Worm (Caenorhabditis elegans): Measurements from ENCODE around the gene arrd-2.

Gene arrd-2

ce11 chrII:9407020-9407419, 549 bp upstream of the arrd-2 start, which contains the start of gene mpz-6:
Gene mpz-6 (minus strand): TSS chrII:9407120.
- TF ChIP-seq unc-62 (GFP tag; optimal IDR thresholded peaks at IDR 0.05) = no peak

ce11 chrII:9411497-9411896, 3.9 kb downstream of the arrd-2 start, which contains the start of gene M176.9:
Gene M176.9 (minus strand): TSS chrII:9411597.
- TF ChIP-seq unc-62 (GFP tag; optimal IDR thresholded peaks at IDR 0.05) = no peak

DNA sequence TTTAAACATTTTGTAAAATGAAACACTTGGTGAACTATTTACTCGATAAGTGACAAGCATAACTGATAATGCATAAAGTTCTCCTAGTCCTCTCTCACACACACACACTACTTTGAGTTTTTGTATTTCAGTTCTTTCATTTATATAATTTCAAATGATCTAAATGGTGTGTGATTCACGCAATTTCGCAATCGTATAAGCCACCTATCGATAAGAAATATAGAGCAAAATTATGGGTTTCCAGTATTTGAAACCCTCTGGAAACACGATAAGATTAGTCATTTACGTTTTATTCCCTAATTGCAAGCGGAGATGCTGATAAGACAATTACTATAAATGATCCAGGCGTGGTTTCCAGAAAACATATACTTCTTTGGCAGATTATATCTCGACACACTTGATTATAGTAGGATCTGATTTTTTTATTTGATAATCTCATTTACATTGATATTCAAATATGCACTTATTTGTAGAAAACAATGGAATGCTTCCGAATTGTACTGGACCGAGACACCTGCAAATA, 4.6 kb downstream of the arrd-2 start, which contains the start of gene arrd-3:
arrd-3 (plus strand) TSS at position 473 of the 523 bp plus-strand sequence.
- TF ChIP-seq unc-62 (GFP tag; optimal IDR thresholded peaks at IDR 0.05) = no peak

DNA sequence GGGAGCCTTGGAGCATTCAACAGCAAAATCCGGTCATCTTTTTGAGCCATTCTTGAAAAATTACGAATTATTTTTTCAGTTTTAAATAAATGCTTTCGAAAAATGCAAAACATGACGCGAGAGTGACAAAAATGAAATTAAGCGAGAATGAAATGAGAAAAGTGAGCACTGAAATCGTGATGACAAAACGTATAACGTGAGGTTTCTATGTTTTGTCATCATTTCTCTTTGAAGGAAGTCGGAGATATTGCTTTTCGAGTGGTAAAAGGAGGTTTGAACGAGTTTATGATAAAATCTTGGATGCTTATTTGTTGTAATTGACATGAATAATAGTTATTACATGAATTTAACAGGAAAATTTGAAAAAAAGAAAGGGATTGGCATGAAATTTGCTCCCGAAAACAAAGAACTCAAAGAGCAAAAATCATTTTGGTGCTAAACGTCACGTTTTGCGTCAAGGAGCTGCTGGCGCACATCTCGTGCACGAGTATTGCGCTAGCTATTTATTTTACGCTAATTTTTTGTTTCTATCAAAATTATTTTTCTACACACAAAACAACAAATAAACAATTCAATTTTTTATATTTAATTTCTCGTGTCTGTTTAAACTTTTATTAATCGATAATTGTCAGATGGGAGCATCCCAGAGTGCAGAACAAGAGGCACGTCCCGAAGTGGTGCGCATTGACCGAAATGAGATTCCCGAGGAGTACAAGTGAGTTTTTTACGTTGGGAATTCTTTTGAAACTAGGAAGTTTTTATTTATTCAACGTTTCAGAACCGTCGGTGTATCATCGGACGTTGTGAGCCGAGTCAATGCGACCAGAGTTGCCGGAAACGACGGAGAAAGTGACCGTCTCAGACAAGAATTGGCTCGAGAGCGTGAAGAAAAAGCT, 9.1 kb downstream of the arrd-2 start, which contains the start of the genes gss-1 and chch-3:
gss-1 (minus strand) TSS at position 51 of the 896 bp plus-strand sequence.
chch-3 (plus strand) TSS at position 633 of the 896 bp plus-strand sequence.
- no peak for TF ChIP-seq unc-62 (GFP tag; optimal IDR thresholded peaks at IDR 0.05)

- no peak for TF ChIP-seq unc-62 (GFP tag; optimal IDR thresholded peaks at IDR 0.05)
Measured at ce11 chrII:9418065-9418567, 10.5 kb downstream of the arrd-2 start, which contains the start of the genes M176.4 and M176.16. Gene M176.4 (plus strand): TSS chrII:9418365. Gene M176.16 (plus strand): TSS chrII:9418517.

- TF ChIP-seq unc-62 (GFP tag; optimal IDR thresholded peaks at IDR 0.05) = no peak
Measured at ce11 chrII:9418843-9419532, 11.4 kb downstream of the arrd-2 start.

- no peak for TF ChIP-seq unc-62 (GFP tag; optimal IDR thresholded peaks at IDR 0.05)
Measured at ce11 chrII:9421969-9422368, 14.4 kb downstream of the arrd-2 start, which contains the start of gene M176.11. Gene M176.11 (plus strand): TSS chrII:9422269.

DNA sequence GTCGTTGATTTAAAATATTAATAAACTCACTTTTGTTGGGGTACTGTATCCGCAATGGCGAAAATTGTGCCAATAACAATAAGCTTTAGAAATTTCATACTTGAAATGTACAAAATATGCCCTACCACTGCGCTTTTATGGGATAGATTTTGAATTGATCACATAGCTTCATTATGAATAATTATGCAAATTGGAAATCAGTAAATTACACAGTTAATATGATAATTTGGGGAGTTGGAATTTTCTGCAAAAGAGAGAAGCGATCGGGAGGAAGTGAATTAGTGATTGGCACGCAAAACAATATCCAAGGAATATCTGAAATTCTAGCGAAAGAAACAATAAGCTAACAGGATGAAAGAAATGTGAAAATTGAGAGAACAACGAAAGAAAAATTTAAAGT, 18.5 kb downstream of the arrd-2 start, which contains the start of gene M176.10:
M176.10 (minus strand) TSS at position 101 of the 400 bp plus-strand sequence.
- no peak for TF ChIP-seq unc-62 (GFP tag; optimal IDR thresholded peaks at IDR 0.05)

DNA sequence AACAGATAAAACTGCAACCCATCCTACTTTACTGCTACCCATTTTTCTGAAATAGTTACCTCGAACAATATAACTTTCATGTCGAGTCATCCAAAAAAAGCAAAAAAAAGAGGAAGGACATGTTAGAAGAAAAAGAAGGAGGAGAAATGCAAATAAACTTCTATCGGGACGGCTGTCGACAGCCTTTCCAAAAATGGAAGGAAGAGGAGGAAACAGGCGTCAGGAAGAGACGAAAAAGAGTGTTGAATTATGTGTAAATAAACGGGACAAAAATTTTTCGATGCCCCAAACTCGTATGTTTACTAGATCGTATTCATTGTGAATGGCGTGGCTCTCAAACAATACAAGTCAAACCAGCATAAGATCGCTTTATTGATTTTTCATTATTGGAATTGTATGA, 20.1 kb downstream of the arrd-2 start, which contains the start of gene M176.5:
M176.5 (minus strand) TSS at position 101 of the 400 bp plus-strand sequence.
- TF ChIP-seq unc-62 (GFP tag; optimal IDR thresholded peaks at IDR 0.05) = no peak

DNA sequence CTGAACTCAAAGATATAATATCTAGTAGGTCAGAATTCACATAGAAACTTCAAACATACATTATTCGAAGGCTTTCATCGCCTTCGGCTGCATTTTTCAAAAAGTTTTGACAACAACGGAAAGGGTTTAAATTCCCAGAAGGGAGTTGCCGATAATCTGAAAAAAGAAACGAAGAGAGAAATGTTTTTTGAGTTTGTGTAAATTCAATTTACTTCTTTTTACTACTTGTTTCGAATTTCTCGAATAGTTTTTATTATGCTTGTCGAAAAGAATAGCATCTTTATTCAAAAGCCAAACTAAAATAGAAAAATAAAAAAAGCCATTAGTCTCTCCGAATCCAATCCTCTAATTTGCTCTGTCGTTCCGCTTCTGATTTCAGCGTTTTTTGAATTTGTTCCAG, 23.6 kb downstream of the arrd-2 start:
- TF ChIP-seq unc-62 (GFP tag; optimal IDR thresholded peaks at IDR 0.05) = no peak

- TF ChIP-seq unc-62 (GFP tag; optimal IDR thresholded peaks at IDR 0.05) = no peak
Measured at ce11 chrII:9433609-9434008, 26.0 kb downstream of the arrd-2 start, which contains the start of gene kin-15. Gene kin-15 (minus strand): TSS chrII:9433709.

DNA sequence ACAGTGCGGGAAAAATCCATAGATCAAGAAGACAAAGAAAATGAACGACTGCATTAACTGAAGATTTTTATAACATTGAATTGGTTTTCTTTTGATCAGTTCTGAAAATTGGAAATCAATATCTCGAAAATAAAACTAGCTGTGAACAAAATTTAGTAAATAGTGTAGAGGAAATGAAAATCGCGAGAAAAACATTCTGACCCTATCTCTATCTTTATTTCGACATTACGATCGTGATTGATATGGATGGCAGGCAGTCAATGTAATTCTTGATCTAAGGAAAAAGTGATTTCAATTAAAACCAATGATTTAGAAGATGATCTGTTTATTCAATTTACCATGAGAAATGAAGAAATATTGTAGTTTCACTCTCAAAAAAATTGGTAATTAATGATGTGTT, 28.4 kb downstream of the arrd-2 start, which contains the start of gene kin-16:
kin-16 (minus strand) TSS at position 101 of the 400 bp plus-strand sequence.
- no peak for TF ChIP-seq unc-62 (GFP tag; optimal IDR thresholded peaks at IDR 0.05)

DNA sequence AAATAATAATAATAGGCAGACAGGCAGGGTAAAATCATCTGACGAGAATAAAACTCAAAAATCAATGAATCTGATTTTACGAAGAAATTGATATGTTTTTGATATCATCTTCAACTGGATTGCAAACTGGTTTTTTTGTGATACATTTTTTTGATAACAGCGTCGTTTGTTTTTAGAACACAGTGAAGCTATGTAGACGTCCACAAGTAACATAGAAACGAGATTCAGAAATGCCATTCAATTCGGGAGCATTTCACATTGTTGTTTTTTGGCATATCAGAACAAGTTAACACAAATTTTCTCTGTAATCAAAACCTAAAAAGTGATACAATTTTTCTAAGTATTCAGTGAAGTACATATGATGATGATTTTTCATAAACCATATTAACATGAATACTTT, 30.7 kb downstream of the arrd-2 start, which contains the start of gene chil-13:
chil-13 (minus strand) TSS at position 101 of the 400 bp plus-strand sequence.
- no peak for TF ChIP-seq unc-62 (GFP tag; optimal IDR thresholded peaks at IDR 0.05)

- no peak for TF ChIP-seq unc-62 (GFP tag; optimal IDR thresholded peaks at IDR 0.05)
Measured at ce11 chrII:9438853-9439252, 31.3 kb downstream of the arrd-2 start.

DNA sequence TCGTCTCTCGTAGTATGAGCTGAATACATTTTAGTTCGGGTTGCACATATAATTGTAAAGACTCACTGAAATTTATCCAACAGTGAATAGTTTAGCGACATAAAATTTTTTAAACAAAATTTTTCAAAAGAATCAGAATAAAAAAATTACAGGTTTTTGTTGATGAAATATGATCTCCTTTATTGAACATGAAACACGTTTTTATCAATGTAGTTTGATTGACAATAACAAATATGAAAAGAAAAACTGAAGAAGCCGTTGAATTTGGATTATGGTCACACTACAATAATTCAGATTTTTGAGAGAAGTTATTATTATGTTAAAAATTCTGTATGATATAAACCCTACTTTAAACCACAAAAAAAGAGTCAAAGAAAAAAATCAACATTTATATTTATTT, 32.5 kb downstream of the arrd-2 start, which contains the start of gene chil-17:
chil-17 (minus strand) TSS at position 101 of the 400 bp plus-strand sequence.
- no peak for TF ChIP-seq unc-62 (GFP tag; optimal IDR thresholded peaks at IDR 0.05)

Data from whole organism, dauer.